Fruit fly (Drosophila melanogaster) whole organism, adult: ENCODE data around the gene Teh3.

ENCODE experiments used
- CG11617 ChIP-seq: fragments of 200-800 bp; sonication (Bioruptor generic); optimal IDR thresholded peaks from 2 replicates; lab custom pipeline; 2017; ENCODE audit warnings: mild to moderate bottlenecking, missing biosample characterization, missing genetic modification reagents, missing genetic modification characterization
- CG12768 ChIP-seq: fragments of 200-800 bp; sonication (Bioruptor generic); optimal IDR thresholded peaks from 2 replicates; lab custom pipeline; 2017; ENCODE audit warnings: missing biosample characterization, missing genetic modification characterization, mild to moderate bottlenecking, moderate library complexity, missing genetic modification reagents
- CG14711 ChIP-seq: fragments of 200-800 bp; sonication (Bioruptor generic); optimal IDR thresholded peaks from 2 replicates; lab custom pipeline; 2018; ENCODE audit warnings: missing biosample characterization, mild to moderate bottlenecking, missing genetic modification characterization, moderate library complexity
- CG1620 ChIP-seq: fragments of 200-800 bp; sonication (Bioruptor generic); optimal IDR thresholded peaks from 2 replicates; lab custom pipeline; 2016; ENCODE audit warnings: missing biosample characterization, missing genetic modification characterization
- CG33017 ChIP-seq: fragments of 200-800 bp; sonication (Bioruptor generic); optimal IDR thresholded peaks from 2 replicates; lab custom pipeline; 2018; ENCODE audit warnings: missing biosample characterization, mild to moderate bottlenecking, missing genetic modification characterization, moderate library complexity
- CG5204 ChIP-seq: fragments of 200-800 bp; sonication (Bioruptor generic); optimal IDR thresholded peaks from 2 replicates; lab custom pipeline; 2016; ENCODE audit warnings: missing biosample characterization, missing genetic modification characterization
- CG7045 ChIP-seq: fragments of 200-800 bp; sonication (Bioruptor generic); optimal IDR thresholded peaks from 2 replicates; lab custom pipeline; 2017; ENCODE audit warnings: missing biosample characterization, mild to moderate bottlenecking, missing genetic modification characterization
- CG7101 ChIP-seq: fragments of 200-800 bp; sonication (Bioruptor generic); optimal IDR thresholded peaks from 2 replicates; lab custom pipeline; 2018; ENCODE audit warnings: missing biosample characterization, mild to moderate bottlenecking, missing genetic modification characterization, moderate library complexity
- Clk ChIP-seq: fragments of 200-800 bp; sonication (Bioruptor generic); optimal IDR thresholded peaks from 2 replicates; lab custom pipeline; 2017; ENCODE audit warnings: missing biosample characterization, missing genetic modification characterization
- Crg-1 ChIP-seq: fragments of 200-800 bp; sonication (Bioruptor generic); optimal IDR thresholded peaks from 2 replicates; lab custom pipeline; 2016; ENCODE audit warnings: missing biosample characterization, missing genetic modification characterization
- Hr96 ChIP-seq: fragments of 200-800 bp; sonication (Bioruptor generic); optimal IDR thresholded peaks from 2 replicates; lab custom pipeline; 2016; ENCODE audit warnings: missing biosample characterization, missing genetic modification characterization
- Mnt ChIP-seq: fragments of 200-800 bp; sonication (Bioruptor generic); optimal IDR thresholded peaks from 2 replicates; lab custom pipeline; 2016; ENCODE audit warnings: missing biosample characterization, mild to moderate bottlenecking, missing genetic modification characterization
- bab1 ChIP-seq: fragments of 200-800 bp; sonication (Bioruptor generic); optimal IDR thresholded peaks from 3 replicates; lab custom pipeline; 2019; ENCODE audit warnings: missing biosample characterization, mild to moderate bottlenecking, missing genetic modification characterization, moderate library complexity
- cic ChIP-seq: fragments of 200-800 bp; sonication (Bioruptor generic); optimal IDR thresholded peaks from 2 replicates; lab custom pipeline; 2017; ENCODE audit warnings: missing biosample characterization, mild to moderate bottlenecking, missing genetic modification characterization, moderate library complexity
- cnc ChIP-seq, 2 experiments: fragments of >200 bp; optimal IDR thresholded peaks; 2 replicates each; lab custom pipeline; 2017
- kay ChIP-seq: fragments of 200-800 bp; sonication (Bioruptor generic); peaks from one replicate; lab custom pipeline; 2016; ENCODE audit warnings: missing biosample characterization, missing genetic modification characterization, borderline replicate concordance
- ovo ChIP-seq: fragments of 200-800 bp; sonication (Bioruptor generic); optimal IDR thresholded peaks from 2 replicates; lab custom pipeline; 2016; ENCODE audit warnings: missing biosample characterization, missing genetic modification characterization
- pad ChIP-seq: fragments of 200-800 bp; sonication (Bioruptor generic); optimal IDR thresholded peaks from 3 replicates; lab custom pipeline; 2017; ENCODE audit warnings: missing biosample characterization, missing genetic modification characterization, mild to moderate bottlenecking, moderate library complexity, missing genetic modification reagents
- tj ChIP-seq: fragments of 200-800 bp; sonication (Bioruptor generic); optimal IDR thresholded peaks from 3 replicates; lab custom pipeline; 2017; ENCODE audit warnings: missing biosample characterization, mild to moderate bottlenecking, missing genetic modification characterization, moderate library complexity
- toe ChIP-seq: fragments of 200-800 bp; sonication (Bioruptor generic); optimal IDR thresholded peaks from 2 replicates; lab custom pipeline; 2016; ENCODE audit warnings: missing biosample characterization, missing genetic modification characterization

Gene Teh3

dm6 chr3L:4185259-4185658 is 796 bp upstream of the Teh3 start:
- TF ChIP-seq Mnt (GFP tag; lab: Kevin White, UChicago) (peak; percentile 85), CG5204 (no peak), cic (GFP tag; lab: Kevin White, UChicago) (peak; percentile 74)

- no peak for TF ChIP-seq Hr96 (GFP tag; lab: Kevin White, UChicago)
- peak; percentile 8 for TF ChIP-seq toe
- TF ChIP-seq CG7045 (GFP tag; lab: Kevin White, UChicago), result peak; percentile 0
- TF ChIP-seq Clk (GFP tag; lab: Kevin White, UChicago), result no peak
- TF ChIP-seq CG5204, result peak; percentile 27
Measured at dm6 chr3L:4177981-4178562, 6.4 kb downstream of the Teh3 start, which contains the start of gene Teh4. Gene Teh4, minus strand, starts transcription at chr3L:4178270.

dm6 chr3L:4173584-4173983 is 10.9 kb downstream of the Teh3 start, which contains the start of gene CG18675:
Gene CG18675, plus strand, starts transcription at chr3L:4173884.
- TF ChIP-seq ovo (GFP tag; lab: Kevin White, UChicago) (no peak), CG7045 (GFP tag; lab: Kevin White, UChicago) (no peak), CG11617 (GFP tag; lab: Kevin White, UChicago) (no peak), CG7101 (no peak), tj (no peak)

- no peak for TF ChIP-seq Clk (GFP tag; lab: Kevin White, UChicago)
- peak; percentile 60 for TF ChIP-seq Mnt (GFP tag; lab: Kevin White, UChicago)
- no peak for TF ChIP-seq CG1620
- TF ChIP-seq CG7101, result peak; percentile 11
- peak; percentile 17 for TF ChIP-seq CG5204
- TF ChIP-seq CG14711 (tag; lab: Kevin White, UChicago), result peak; percentile 99
- TF ChIP-seq bab1 (GFP tag; lab: Kevin White, UChicago), result peak; percentile 52
- peak; percentile 8 for TF ChIP-seq pad (GFP tag; lab: Kevin White, UChicago)
- TF ChIP-seq CG7045 (GFP tag; lab: Kevin White, UChicago), result peak; percentile 41
- peak; percentile 48 for TF ChIP-seq toe
- peak; percentile 38 for TF ChIP-seq cic (GFP tag; lab: Kevin White, UChicago)
- TF ChIP-seq kay, result peak; percentile 93
- peak; percentile 19 for TF ChIP-seq CG33017
- peak; percentile 16 for TF ChIP-seq Hr96 (GFP tag; lab: Kevin White, UChicago)
- no peak for TF ChIP-seq CG12768 (GFP tag; lab: Kevin White, UChicago)
Measured at dm6 chr3L:4169957-4170651, 14.4 kb downstream of the Teh3 start, which contains the start of gene Ero1L. Gene Ero1L, plus strand, starts transcription at chr3L:4170404.

dm6 chr3L:4167353-4167842 is 17.1 kb downstream of the Teh3 start, which contains the start of gene mas:
Gene mas, minus strand, starts transcription at chr3L:4167464.
- TF ChIP-seq Clk (GFP tag; lab: Kevin White, UChicago) (no peak), bab1 (GFP tag; lab: Kevin White, UChicago) (no peak), CG5204 (no peak)

dm6 chr3L:4160926-4161325 is 23.5 kb downstream of the Teh3 start, which contains the start of gene nab:
Gene nab, minus strand, starts transcription at chr3L:4160932.
- TF ChIP-seq tj, result no peak
- no peak for TF ChIP-seq Clk (GFP tag; lab: Kevin White, UChicago)
- no peak for TF ChIP-seq Hr96 (GFP tag; lab: Kevin White, UChicago)
- TF ChIP-seq CG14711 (tag; lab: Kevin White, UChicago), result no peak
- no peak for TF ChIP-seq CG11617 (GFP tag; lab: Kevin White, UChicago)
- TF ChIP-seq ovo (GFP tag; lab: Kevin White, UChicago), result no peak
- TF ChIP-seq Crg-1, result no peak

- TF ChIP-seq CG1620 (no peak), CG33017 (no peak), CG12768 (GFP tag; lab: Kevin White, UChicago) (no peak), Hr96 (GFP tag; lab: Kevin White, UChicago) (no peak), CG7045 (GFP tag; lab: Kevin White, UChicago) (no peak), CG11617 (GFP tag; lab: Kevin White, UChicago) (no peak), CG7101 (no peak), bab1 (GFP tag; lab: Kevin White, UChicago) (no peak), Crg-1 (no peak), kay (no peak), tj (no peak)
Measured at dm6 chr3L:4159264-4159663, 25.2 kb downstream of the Teh3 start.

- no peak for TF ChIP-seq Mnt (GFP tag; lab: Kevin White, UChicago)
- no peak for TF ChIP-seq Hr96 (GFP tag; lab: Kevin White, UChicago)
- TF ChIP-seq CG5204, result no peak
- TF ChIP-seq bab1 (GFP tag; lab: Kevin White, UChicago), result no peak
- TF ChIP-seq CG11617 (GFP tag; lab: Kevin White, UChicago), result no peak
- no peak for TF ChIP-seq CG12768 (GFP tag; lab: Kevin White, UChicago)
- no peak for TF ChIP-seq ovo (GFP tag; lab: Kevin White, UChicago)
- no peak for TF ChIP-seq cic (GFP tag; lab: Kevin White, UChicago)
- TF ChIP-seq pad (GFP tag; lab: Kevin White, UChicago), result no peak
- no peak for TF ChIP-seq CG1620
- TF ChIP-seq Clk (GFP tag; lab: Kevin White, UChicago), result no peak
- TF ChIP-seq toe, result no peak
- TF ChIP-seq CG33017, result no peak
- no peak for TF ChIP-seq CG7045 (GFP tag; lab: Kevin White, UChicago)
- no peak for TF ChIP-seq kay
- no peak for TF ChIP-seq CG7101
- no peak for TF ChIP-seq cnc (optimal IDR thresholded peaks at IDR 0.05; lab: Kevin White, UChicago)
- no peak for TF ChIP-seq tj
Measured at dm6 chr3L:4158361-4158760, 26.1 kb downstream of the Teh3 start.
